Worm (Caenorhabditis elegans): ENCODE data around the gene ZC190.6.

ce11 chrV:8631277-8631765, 45.8 kb downstream of the ZC190.6 start, which contains the start of gene atg-18:
- no peak for TF ChIP-seq tab-1 (GFP tag; IDR thresholded peaks at IDR 0.05)
- no peak for TF ChIP-seq T22C8.4 (GFP tag; IDR thresholded peaks at IDR 0.05)
- peak; percentile 58; the same call in 1 of the 2 replicates for TF ChIP-seq ztf-29 (GFP tag; IDR thresholded peaks at IDR 0.05)
- peak; percentile 78 for TF ChIP-seq med-1 (GFP tag; optimal IDR thresholded peaks at IDR 0.05; ENCODE audit: insufficient read depth)
- no peak for TF ChIP-seq ref-1 (GFP tag; conservative IDR thresholded peaks at IDR 0.05)
- peak; percentile 51; the same call in 1 of the 2 replicates for TF ChIP-seq klf-2 (GFP tag; conservative IDR thresholded peaks at IDR 0.05)
- TF ChIP-seq ztf-23 (GFP tag; IDR thresholded peaks at IDR 0.05) = peak; percentile 68; the same call in 1 of the 2 replicates
- TF ChIP-seq flt-1 (GFP tag; IDR thresholded peaks at IDR 0.05) = no peak

All from whole organism, midembryonic.